Fruit fly (Drosophila melanogaster) whole organism, embryonic: ENCODE data around the gene CG13306.

Source experiments
- Antp ChIP-seq: fragments of 200-800 bp; sonication (Bioruptor generic); optimal IDR thresholded peaks from 3 replicates; lab custom pipeline; 2016; ENCODE audit warnings: missing biosample characterization, missing genetic modification characterization
- Bgb ChIP-seq: fragments of 200-800 bp; sonication (Bioruptor generic); IDR thresholded peaks from 2 replicates; pipeline ENCODE4 v1.3.6; 2022; ENCODE audit warnings: missing biosample characterization, missing genetic modification characterization; ENCODE audit not compliant: partially characterized antibody
- CG11560 ChIP-seq: fragments of 200-800 bp; sonication (Bioruptor generic); IDR thresholded peaks from 3 replicates; pipeline ENCODE4 v1.3.6; 2022; ENCODE audit warnings: missing biosample characterization, missing genetic modification characterization
- CG1792 ChIP-seq: fragments of 200-800 bp; sonication (Bioruptor generic); optimal IDR thresholded peaks from 2 replicates; lab custom pipeline; 2016; ENCODE audit warnings: missing biosample characterization, missing genetic modification characterization
- CG18476 ChIP-seq: fragments of 200-800 bp; sonication (Bioruptor generic); optimal IDR thresholded peaks from 2 replicates; lab custom pipeline; 2016; ENCODE audit warnings: missing biosample characterization, mild to moderate bottlenecking, missing genetic modification characterization
- CG2199 ChIP-seq: fragments of 200-800 bp; sonication (Bioruptor generic); IDR thresholded peaks from 3 replicates; pipeline ENCODE4 v1.3.6; 2022; ENCODE audit warnings: missing biosample characterization, missing genetic modification characterization
- CG2202 ChIP-seq: fragments of 200-800 bp; sonication (Bioruptor generic); optimal IDR thresholded peaks from 2 replicates; lab custom pipeline; 2018; ENCODE audit warnings: missing biosample characterization, mild to moderate bottlenecking, missing genetic modification characterization
- CG30020 ChIP-seq: fragments of 200-800 bp; optimal IDR thresholded peaks from 2 replicates; lab custom pipeline; 2019; ENCODE audit warnings: missing biosample characterization, mild to moderate bottlenecking, missing genetic modification characterization, moderate library complexity
- CG3838 ChIP-seq: fragments of 200-800 bp; sonication (Bioruptor generic); optimal IDR thresholded peaks from 3 replicates; lab custom pipeline; 2016; ENCODE audit warnings: missing biosample characterization, missing genetic modification characterization
- CG3995 ChIP-seq: fragments of 200-800 bp; sonication (Bioruptor generic); optimal IDR thresholded peaks from 3 replicates; lab custom pipeline; 2016; ENCODE audit warnings: missing biosample characterization, missing genetic modification characterization
- CG6689 ChIP-seq: fragments of 200-800 bp; sonication (Bioruptor generic); IDR thresholded peaks from 2 replicates; pipeline ENCODE4 v1.3.6; 2022; ENCODE audit warnings: missing biosample characterization, missing genetic modification characterization
- CoRest ChIP-seq: fragments of 200-800 bp; sonication (Bioruptor generic); optimal IDR thresholded peaks from 3 replicates; lab custom pipeline; 2018; ENCODE audit warnings: missing biosample characterization, mild to moderate bottlenecking, missing genetic modification characterization, moderate library complexity
- Dad ChIP-seq: fragments of 200-800 bp; sonication (Bioruptor generic); optimal IDR thresholded peaks from 3 replicates; lab custom pipeline; 2016; ENCODE audit warnings: missing biosample characterization, missing genetic modification characterization
- Dip3 ChIP-seq: fragments of 200-800 bp; sonication (Bioruptor generic); optimal IDR thresholded peaks from 3 replicates; lab custom pipeline; 2016; ENCODE audit warnings: missing biosample characterization, missing genetic modification characterization
- E2f1 ChIP-seq: fragments of 200-800 bp; sonication (Bioruptor generic); IDR thresholded peaks from 2 replicates; pipeline ENCODE4 v1.3.6; 2022; ENCODE audit warnings: missing biosample characterization, missing genetic modification characterization
- Med ChIP-seq: fragments of 200-800 bp; sonication (Bioruptor generic); peaks from one replicate; lab custom pipeline; 2016; ENCODE audit warnings: missing biosample characterization, missing genetic modification characterization, mild to moderate bottlenecking, inconsistent platforms, moderate library complexity
- Meics ChIP-seq: fragments of 200-800 bp; sonication (Bioruptor generic); optimal IDR thresholded peaks from 2 replicates; lab custom pipeline; 2017; ENCODE audit warnings: missing biosample characterization, mild to moderate bottlenecking, missing genetic modification characterization
- Myb ChIP-seq: fragments of 200-800 bp; sonication (Bioruptor generic); optimal IDR thresholded peaks from 2 replicates; lab custom pipeline; 2016; ENCODE audit warnings: missing biosample characterization, missing genetic modification characterization
- Sry-β ChIP-seq: fragments of 200-800 bp; sonication (Bioruptor generic); optimal IDR thresholded peaks from 2 replicates; lab custom pipeline; 2018; ENCODE audit warnings: missing biosample characterization, mild to moderate bottlenecking, missing genetic modification characterization, moderate library complexity
- Ssrp ChIP-seq: fragments of 200-800 bp; sonication (Bioruptor generic); optimal IDR thresholded peaks from 2 replicates; lab custom pipeline; 2018; ENCODE audit warnings: missing biosample characterization, mild to moderate bottlenecking, missing genetic modification characterization, moderate library complexity
- aop ChIP-seq: fragments of 200-800 bp; sonication (Bioruptor generic); IDR thresholded peaks from 2 replicates; pipeline ENCODE4 v1.3.6; 2022; ENCODE audit warnings: missing biosample characterization, missing genetic modification characterization
- ara ChIP-seq: fragments of 200-800 bp; sonication (Bioruptor generic); IDR thresholded peaks from 2 replicates; pipeline ENCODE4 v1.3.6; 2022; ENCODE audit warnings: missing biosample characterization, missing genetic modification characterization
- ato ChIP-seq: fragments of 200-800 bp; sonication (Bioruptor generic); IDR thresholded peaks from 2 replicates; pipeline ENCODE4 v1.3.6; 2022; ENCODE audit warnings: missing biosample characterization, missing genetic modification characterization; ENCODE audit not compliant: partially characterized antibody
- caup ChIP-seq: fragments of 200-800 bp; sonication (Bioruptor generic); optimal IDR thresholded peaks from 3 replicates; lab custom pipeline; 2017; ENCODE audit warnings: missing biosample characterization, mild to moderate bottlenecking, missing genetic modification characterization, moderate library complexity; ENCODE audit not compliant: severe bottlenecking
- chinmo ChIP-seq: fragments of 200-800 bp; sonication (Bioruptor generic); IDR thresholded peaks from 4 replicates; pipeline ENCODE4 v1.3.6; 2022; ENCODE audit warnings: missing biosample characterization, missing genetic modification characterization; ENCODE audit not compliant: partially characterized antibody
- dm ChIP-seq: fragments of 200-800 bp; sonication (Bioruptor generic); optimal IDR thresholded peaks from 3 replicates; lab custom pipeline; 2016; ENCODE audit warnings: missing biosample characterization, missing genetic modification characterization
- ems ChIP-seq: fragments of 200-800 bp; sonication (Bioruptor generic); optimal IDR thresholded peaks from 3 replicates; lab custom pipeline; 2016; ENCODE audit warnings: missing biosample characterization, missing genetic modification characterization
- gce ChIP-seq: fragments of 200-800 bp; sonication (Bioruptor generic); IDR thresholded peaks from 3 replicates; pipeline ENCODE4 v1.3.6; 2022; ENCODE audit warnings: missing biosample characterization, missing genetic modification characterization
- hkb ChIP-seq, 2 experiments: fragments of 200-800 bp in 1 of 2; fragments of >200 bp in 1 of 2; sonication (Bioruptor generic) in 1 of 2; IDR thresholded peaks in 1 of 2; optimal IDR thresholded peaks in 1 of 2; 2 replicates each; pipeline versions ENCODE4 v1.3.6 to Lab custom; 2017 to 2022; ENCODE audit warnings: missing biosample characterization in 1 of 2, missing genetic modification characterization in 1 of 2
- ind ChIP-seq: fragments of 200-800 bp; sonication (Bioruptor generic); optimal IDR thresholded peaks from 3 replicates; lab custom pipeline; 2016; ENCODE audit warnings: missing biosample characterization, missing genetic modification characterization
- lov ChIP-seq, 2 experiments: fragments of 200-800 bp in 1 of 2; fragments of >200 bp in 1 of 2; sonication (Bioruptor generic) in 1 of 2; IDR thresholded peaks in 1 of 2; optimal IDR thresholded peaks in 1 of 2; 2 replicates in 1 of 2; 3 replicates in 1 of 2; pipeline versions ENCODE4 v1.3.6 to Lab custom; 2017 to 2022; ENCODE audit warnings: missing biosample characterization in 1 of 2, missing genetic modification characterization in 1 of 2
- luna ChIP-seq: fragments of 200-800 bp; sonication (Bioruptor generic); optimal IDR thresholded peaks from 2 replicates; lab custom pipeline; 2016; ENCODE audit warnings: missing biosample characterization, missing genetic modification characterization
- nmo ChIP-seq: fragments of 200-800 bp; sonication (Bioruptor generic); optimal IDR thresholded peaks from 2 replicates; lab custom pipeline; 2018; ENCODE audit warnings: missing biosample characterization, mild to moderate bottlenecking, missing genetic modification characterization, moderate library complexity
- phol ChIP-seq: fragments of 200-800 bp; sonication (Bioruptor generic); optimal IDR thresholded peaks from 3 replicates; lab custom pipeline; 2018; ENCODE audit warnings: missing biosample characterization, mild to moderate bottlenecking, missing genetic modification characterization, moderate library complexity
- ranshi ChIP-seq: fragments of 200-800 bp; sonication (Bioruptor generic); IDR thresholded peaks from 2 replicates; pipeline ENCODE4 v1.3.6; 2022; ENCODE audit warnings: missing biosample characterization, missing genetic modification characterization
- sd ChIP-seq: fragments of 200-800 bp; sonication (Bioruptor generic); optimal IDR thresholded peaks from 3 replicates; lab custom pipeline; 2018; ENCODE audit warnings: missing biosample characterization, mild to moderate bottlenecking, missing genetic modification characterization, moderate library complexity
- so ChIP-seq: fragments of 200-800 bp; sonication (Bioruptor generic); IDR thresholded peaks from 3 replicates; pipeline ENCODE4 v1.3.6; 2022; ENCODE audit warnings: missing biosample characterization, missing genetic modification characterization
- stc ChIP-seq: fragments of 200-800 bp; sonication (Bioruptor generic); IDR thresholded peaks from 2 replicates; pipeline ENCODE4 v1.3.6; 2022; ENCODE audit warnings: missing biosample characterization, missing genetic modification characterization
- stwl ChIP-seq: fragments of 200-800 bp; sonication (Bioruptor generic); optimal IDR thresholded peaks from 3 replicates; lab custom pipeline; 2018; ENCODE audit warnings: missing biosample characterization, mild to moderate bottlenecking, missing genetic modification characterization, moderate library complexity
- trem ChIP-seq: fragments of 200-800 bp; optimal IDR thresholded peaks from 3 replicates; lab custom pipeline; 2019; ENCODE audit warnings: missing biosample characterization, mild to moderate bottlenecking, missing genetic modification characterization, moderate library complexity
- ttk ChIP-seq: fragments of 200-800 bp; sonication (Bioruptor generic); IDR thresholded peaks from 2 replicates; pipeline ENCODE4 v2.1.2; 2022; ENCODE audit warnings: missing biosample characterization, missing genetic modification characterization
- vvl ChIP-seq: fragments of 200-800 bp; sonication (Bioruptor generic); IDR thresholded peaks from 2 replicates; pipeline ENCODE4 v1.3.6; 2022; ENCODE audit warnings: missing biosample characterization, missing genetic modification characterization
- wek ChIP-seq: fragments of 200-800 bp; sonication (Bioruptor generic); optimal IDR thresholded peaks from 3 replicates; lab custom pipeline; 2018; ENCODE audit warnings: missing biosample characterization, mild to moderate bottlenecking, missing genetic modification characterization, moderate library complexity
- zen ChIP-seq: fragments of 200-800 bp; sonication (Bioruptor generic); optimal IDR thresholded peaks from 3 replicates; lab custom pipeline; 2018; ENCODE audit warnings: missing biosample characterization, mild to moderate bottlenecking, missing genetic modification characterization, moderate library complexity

The CG13306 gene

dm6 chr3L:8763037-8763454 is 13.5 kb upstream of the CG13306 start (continued):
- TF ChIP-seq lov (optimal IDR thresholded peaks at IDR 0.05; lab: Kevin White, UChicago) (no peak), lov (GFP tag; IDR thresholded peaks at IDR 0.05; lab: Robert Waterston, UW) (0 out of 3 replicates have a peak, but pooled peaks have one; percentile 66), stwl (tag; lab: Kevin White, UChicago) (no peak), ranshi (GFP tag; lab: Robert Waterston, UW) (0 out of 2 replicates have a peak, but pooled peaks have one; percentile 33), ind (GFP tag; lab: Kevin White, UChicago) (no peak), ttk (GFP tag; lab: Robert Waterston, UW) (peak; percentile 73), CG6689 (GFP tag; lab: Robert Waterston, UW) (peak; percentile 59), hkb (optimal IDR thresholded peaks at IDR 0.05; lab: Kevin White, UChicago) (no peak), hkb (GFP tag; IDR thresholded peaks at IDR 0.05; lab: Robert Waterston, UW) (0 out of 2 replicates have a peak, but pooled peaks have one; percentile 28), ara (GFP tag; lab: Robert Waterston, UW) (peak; percentile 15; the same call in 1 of the 2 replicates), ato (GFP tag; lab: Robert Waterston, UW) (no peak), phol (peak; percentile 4), vvl (GFP tag; lab: Robert Waterston, UW) (peak; percentile 75), Bgb (peak; percentile 34; the same call in 1 of the 2 replicates), CG3838 (no peak)

dm6 chr3L:8755689-8756088 is 6.2 kb upstream of the CG13306 start, which contains the start of gene CG6576:
Gene CG6576 (plus strand): TSS chr3L:8755989.
- TF ChIP-seq ems (GFP tag; lab: Kevin White, UChicago) (no peak), E2f1 (no peak), CG2199 (GFP tag; lab: Robert Waterston, UW) (no peak), Sry-β (GFP tag; lab: Kevin White, UChicago) (no peak), gce (GFP tag; lab: Robert Waterston, UW) (no peak), stc (GFP tag; lab: Robert Waterston, UW) (no peak), dm (no peak), Dad (GFP tag; lab: Kevin White, UChicago) (no peak), CG1792 (GFP tag; lab: Kevin White, UChicago) (no peak), trem (no peak), Dip3 (no peak), so (GFP tag; lab: Robert Waterston, UW) (no peak), CG2202 (no peak), aop (no peak), CG18476 (GFP tag; lab: Kevin White, UChicago) (no peak)

dm6 chr3L:8753592-8753991 is 4.1 kb upstream of the CG13306 start, which contains the start of gene Fhos:
Gene Fhos (plus strand): TSS chr3L:8753619.
- TF ChIP-seq zen (tag; lab: Kevin White, UChicago) (no peak), chinmo (GFP tag; lab: Robert Waterston, UW) (0 out of 4 replicates have a peak, but pooled peaks have one; percentile 18), Med (no peak), CG30020 (tag; lab: Kevin White, UChicago) (no peak), nmo (GFP tag; lab: Kevin White, UChicago) (no peak), Antp (GFP tag; lab: Kevin White, UChicago) (no peak), Myb (no peak), sd (tag; lab: Kevin White, UChicago) (peak; percentile 9), caup (no peak), CG3995 (GFP tag; lab: Kevin White, UChicago) (no peak), CoRest (tag; lab: Kevin White, UChicago) (no peak), CG11560 (no peak), Ssrp (tag; lab: Kevin White, UChicago) (no peak), luna (no peak), wek (GFP tag; lab: Kevin White, UChicago) (no peak), Meics (no peak)
